Worm (Caenorhabditis elegans) whole organism, L4/young adult: ENCODE measurements around the gene twk-39.
"Not testable (repeated sequence)": the region's sequence is repeated elsewhere in the genome, so short reads cannot be mapped to it uniquely, and the experiment has no call there.

Experiments
- W03F9.2 ChIP-seq: fragments of 150-350 bp; optimal IDR thresholded peaks from 2 replicates; lab custom pipeline; 2014; ENCODE audit warnings: missing biosample characterization, missing genetic modification characterization
- dao-5 ChIP-seq: sonication (generic microtip); optimal IDR thresholded peaks from 2 replicates; lab custom pipeline; 2016; ENCODE audit warnings: missing genotype, missing genetic modification characterization, moderate library complexity, missing compliant biosample characterization
- him-1 ChIP-seq: sonication (generic microtip); optimal IDR thresholded peaks from 2 replicates; lab custom pipeline; 2016; ENCODE audit warnings: missing genotype, missing genetic modification reagents, missing genetic modification characterization, missing compliant biosample characterization

ce11 chrIII:11787376-11787775 lies 8.2 kb upstream of the twk-39 start, which contains the start of gene C24H11.1:
- not testable (repeated sequence) for TF ChIP-seq dao-5 (tag; lab: Kevin White, UChicago); him-1; W03F9.2
